Fruit fly (Drosophila melanogaster) whole organism, wandering third instar larva: Measurements from ENCODE around the gene CG3626.

Source experiments
- Dfd ChIP-seq: fragments of >200 bp; optimal IDR thresholded peaks from 2 replicates; lab custom pipeline; 2017; ENCODE audit warnings: missing biosample characterization, missing genetic modification characterization
- Dif ChIP-seq: fragments of 200-275, 200-300 bp; sonication (Bioruptor generic); optimal IDR thresholded peaks from 2 replicates; lab custom pipeline; 2018; ENCODE audit warnings: missing biosample characterization, missing genetic modification characterization; ENCODE audit not compliant: partially characterized antibody
- Hnf4 ChIP-seq: fragments of 200-800 bp; sonication (Bioruptor generic); optimal IDR thresholded peaks from 2 replicates; lab custom pipeline; 2016; ENCODE audit warnings: missing biosample characterization, mild to moderate bottlenecking, missing genetic modification characterization
- Hr83 ChIP-seq: fragments of 200-300 bp; sonication (Bioruptor generic); optimal IDR thresholded peaks from 2 replicates; lab custom pipeline; 2016; ENCODE audit warnings: missing biosample characterization, mild to moderate bottlenecking, missing genetic modification characterization, moderate library complexity; ENCODE audit not compliant: poor library complexity, severe bottlenecking
- Jra ChIP-seq: sonication (Bioruptor generic); optimal IDR thresholded peaks from 2 replicates; lab custom pipeline; 2016; ENCODE audit warnings: missing biosample characterization, missing genetic modification characterization
- Mio ChIP-seq: sonication (Bioruptor generic); optimal IDR thresholded peaks from 2 replicates; lab custom pipeline; 2016; ENCODE audit warnings: missing biosample characterization, missing genetic modification characterization
- Myc ChIP-seq: fragments of >200 bp; optimal IDR thresholded peaks from 2 replicates; lab custom pipeline; 2017
- N ChIP-seq: fragments of >200 bp; optimal IDR thresholded peaks from 2 replicates; lab custom pipeline; 2018; ENCODE audit warnings: missing biosample characterization, missing external identifiers, missing genetic modification characterization
- OdsH ChIP-seq: fragments of 200-800 bp; sonication (Bioruptor generic); optimal IDR thresholded peaks from 2 replicates; lab custom pipeline; 2016; ENCODE audit warnings: missing biosample characterization, mild to moderate bottlenecking, missing genetic modification characterization
- Rel ChIP-seq, 2 experiments: fragments of 200-800 bp; sonication (Bioruptor generic) in 1 of 2; optimal IDR thresholded peaks; 2 replicates in 1 of 2; 3 replicates in 1 of 2; lab custom pipeline; 2016 to 2019; ENCODE audit warnings: mild to moderate bottlenecking in 2 of 2, missing biosample characterization in 2 of 2, missing genetic modification characterization in 2 of 2, moderate library complexity in 1 of 2
- Sp1 ChIP-seq: fragments of 200-800 bp; sonication (Bioruptor generic); optimal IDR thresholded peaks from 3 replicates; lab custom pipeline; 2019; ENCODE audit warnings: missing biosample characterization, mild to moderate bottlenecking, missing genetic modification characterization, moderate library complexity
- Vsx2 ChIP-seq: fragments of 200-300, 225-300 bp; sonication (Bioruptor generic); optimal IDR thresholded peaks from 2 replicates; lab custom pipeline; 2018; ENCODE audit warnings: missing biosample characterization, missing genetic modification characterization; ENCODE audit not compliant: partially characterized antibody
- brk ChIP-seq: fragments of 200-800 bp; sonication (Bioruptor generic); optimal IDR thresholded peaks from 2 replicates; lab custom pipeline; 2016; ENCODE audit warnings: missing biosample characterization, mild to moderate bottlenecking, missing genetic modification characterization
- dl ChIP-seq, 2 experiments: fragments of 175-275, 200-275 bp in 1 of 2; fragments of 200-275 bp in 1 of 2; sonication (Bioruptor generic); optimal IDR thresholded peaks; lab custom pipeline; 2018; ENCODE audit warnings: mild to moderate bottlenecking in 2 of 2, missing biosample characterization in 2 of 2, missing genetic modification characterization in 2 of 2, moderate library complexity in 2 of 2; ENCODE audit not compliant: partially characterized antibody in 2 of 2, insufficient read depth in 1 of 2
- dsf ChIP-seq: sonication (Bioruptor generic); optimal IDR thresholded peaks from 2 replicates; lab custom pipeline; 2016; ENCODE audit warnings: missing biosample characterization, missing genetic modification characterization, borderline replicate concordance
- ey ChIP-seq: fragments of 200-800 bp; sonication (Bioruptor generic); optimal IDR thresholded peaks from 2 replicates; lab custom pipeline; 2016; ENCODE audit warnings: missing biosample characterization, missing genetic modification characterization
- foxo ChIP-seq, 2 experiments: fragments of 200-800 bp; sonication (Bioruptor generic); optimal IDR thresholded peaks; 2 replicates in 1 of 2; 3 replicates in 1 of 2; lab custom pipeline; 2016 to 2017; ENCODE audit warnings: missing biosample characterization in 2 of 2, missing genetic modification characterization in 2 of 2
- fru ChIP-seq: fragments of 200-800 bp; sonication (Bioruptor generic); optimal IDR thresholded peaks from 3 replicates; lab custom pipeline; 2016; ENCODE audit warnings: missing biosample characterization, mild to moderate bottlenecking, missing genetic modification characterization
- pan ChIP-seq: fragments of >200 bp; optimal IDR thresholded peaks from 2 replicates; lab custom pipeline; 2017
- psq ChIP-seq: fragments of 200-800 bp; sonication (Bioruptor generic); optimal IDR thresholded peaks from 3 replicates; lab custom pipeline; 2017; ENCODE audit warnings: missing biosample characterization, mild to moderate bottlenecking, missing genetic modification characterization, moderate library complexity
- rgr ChIP-seq: fragments of 200-800 bp; sonication (Bioruptor generic); optimal IDR thresholded peaks from 3 replicates; lab custom pipeline; 2016; ENCODE audit warnings: missing biosample characterization, mild to moderate bottlenecking, missing genetic modification characterization
- sage ChIP-seq: fragments of 200-800 bp; sonication (Bioruptor generic); optimal IDR thresholded peaks from 2 replicates; lab custom pipeline; 2016; ENCODE audit warnings: missing biosample characterization, mild to moderate bottlenecking, missing genetic modification characterization
- sv ChIP-seq: fragments of 200-800 bp; sonication (Bioruptor generic); optimal IDR thresholded peaks from 3 replicates; lab custom pipeline; 2016; ENCODE audit warnings: missing biosample characterization, missing genetic modification characterization
- tai ChIP-seq: sonication (Bioruptor generic); optimal IDR thresholded peaks from 2 replicates; lab custom pipeline; 2016; ENCODE audit warnings: missing biosample characterization, missing genetic modification characterization

The CG3626 gene

dm6 chrX:4411405-4411993 is 45.3 kb downstream of the CG3626 start:
- TF ChIP-seq OdsH (GFP tag; lab: Kevin White, UChicago) (no peak), N (GFP tag; lab: Kevin White, UChicago) (peak; percentile 4), Vsx2 (GFP tag; lab: Kevin White, UChicago) (peak; percentile 41), Mio (GFP tag; lab: Kevin White, UChicago) (no peak), tai (GFP tag; lab: Kevin White, UChicago) (no peak), psq (peak; percentile 24), pan (lab: Kevin White, UChicago) (no peak), Dfd (GFP tag; lab: Kevin White, UChicago) (no peak), Dif (peak; percentile 11), ey (GFP tag; lab: Kevin White, UChicago) (no peak), fru (GFP tag; lab: Kevin White, UChicago) (no peak), Myc (no peak), sage (GFP tag; lab: Kevin White, UChicago) (no peak)
- TF ChIP-seq, all 38 proteins: peak for 4

- TF ChIP-seq Myc (no peak), sv (GFP tag; lab: Kevin White, UChicago) (no peak)
Observed at dm6 chrX:4412546-4412945, 46.3 kb downstream of the CG3626 start, which contains the start of gene bi. Gene bi, plus strand, starts transcription at chrX:4412856.

- no peak for TF ChIP-seq rgr (GFP tag; lab: Kevin White, UChicago)
- TF ChIP-seq Rel (GFP tag; optimal IDR thresholded peaks at IDR 0.05; lab: Kevin White, UChicago) = no peak
- TF ChIP-seq Rel (tag; optimal IDR thresholded peaks at IDR 0.05; lab: Kevin White, UChicago) = peak; percentile 68
- TF ChIP-seq tai (GFP tag; lab: Kevin White, UChicago) = no peak
- TF ChIP-seq, all 38 proteins: peak for 1
Observed at dm6 chrX:4413146-4413545, 46.9 kb downstream of the CG3626 start.

dm6 chrX:4420099-4420695 is 54.0 kb downstream of the CG3626 start:
- TF ChIP-seq Hnf4 (no peak), Dif (no peak), Myc (no peak), dsf (GFP tag; lab: Kevin White, UChicago) (no peak), brk (no peak), Rel (GFP tag; optimal IDR thresholded peaks at IDR 0.05; lab: Kevin White, UChicago) (no peak), Rel (tag; optimal IDR thresholded peaks at IDR 0.05; lab: Kevin White, UChicago) (no peak), dl (GFP tag; optimal IDR thresholded peaks at IDR 0.05; lab: Kevin White, UChicago; ENCODE audit: insufficient read depth in 1 of 2, partially characterized antibody in 2 of 2) (no peak), Jra (GFP tag; lab: Kevin White, UChicago) (no peak), Hr83 (GFP tag; lab: Kevin White, UChicago) (no peak), Dfd (GFP tag; lab: Kevin White, UChicago) (no peak), Sp1 (GFP tag; lab: Kevin White, UChicago) (no peak), Vsx2 (GFP tag; lab: Kevin White, UChicago) (no peak), N (GFP tag; lab: Kevin White, UChicago) (no peak), Mio (GFP tag; lab: Kevin White, UChicago) (no peak), foxo (GFP tag; optimal IDR thresholded peaks at IDR 0.05; lab: Kevin White, UChicago) (no peak)
